Fruit fly (Drosophila melanogaster): ENCODE data around the gene Cpr67Fa1.
A peak's percentile ranks its signal among the peaks of the same experiment; 100 is the strongest.

Gene Cpr67Fa1

DNA sequence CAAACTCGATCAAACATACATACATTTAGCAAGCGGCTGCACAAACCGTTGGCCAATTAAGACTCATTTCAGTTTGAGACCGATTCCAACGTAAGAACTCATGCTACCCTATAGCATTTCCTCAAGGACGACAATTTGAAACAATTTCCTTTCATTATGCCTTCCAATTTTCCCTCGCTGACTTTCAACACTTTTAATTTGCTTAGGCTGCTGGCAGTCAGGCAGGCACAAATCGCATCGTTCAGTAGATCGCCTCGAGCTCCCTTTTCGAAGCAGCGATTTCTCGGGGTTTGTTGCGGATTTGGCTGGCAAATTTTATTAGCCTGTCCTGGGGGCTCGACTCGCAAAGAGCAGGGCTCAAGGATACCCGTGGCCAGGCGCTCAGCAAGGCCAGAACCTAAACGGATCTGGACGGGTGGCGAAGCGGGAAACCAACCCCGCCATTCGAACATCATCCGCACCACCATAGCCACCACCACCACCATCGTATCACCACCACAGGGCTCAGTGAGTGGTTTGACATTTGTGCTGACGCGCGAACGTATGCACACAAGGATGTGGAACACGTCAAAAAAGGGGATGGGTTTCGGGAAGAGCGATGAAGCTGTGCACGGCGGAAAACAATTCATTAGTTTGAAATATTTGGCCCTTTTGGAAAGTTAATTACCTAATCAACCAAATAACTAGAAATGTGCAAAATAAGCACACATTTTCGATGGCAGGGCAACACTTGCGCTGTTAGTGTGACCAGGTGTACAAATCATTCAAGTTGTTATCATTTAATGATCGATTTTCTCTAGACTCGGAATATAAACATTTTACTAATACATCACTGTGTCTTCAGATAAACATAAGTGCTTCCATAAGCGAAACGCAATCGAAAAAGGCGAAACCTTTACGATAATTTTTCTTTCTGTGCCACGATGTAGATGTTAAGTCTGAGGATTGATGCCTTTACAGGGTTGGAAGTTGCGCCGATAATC, 45.0 kb upstream of the Cpr67Fa1 start:
- no peak for TF ChIP-seq dsx (GFP tag; optimal IDR thresholded peaks at IDR 0.05; ENCODE audit: poor library complexity, severe bottlenecking)
- TF ChIP-seq Gug (GFP tag; IDR thresholded peaks at IDR 0.05): no peak
- no peak for TF ChIP-seq spab (GFP tag; optimal IDR thresholded peaks at IDR 0.05)
- peak; percentile 2 for TF ChIP-seq CG10631 (GFP tag; optimal IDR thresholded peaks at IDR 0.05)
- peak; percentile 16 for TF ChIP-seq CG3919 (GFP tag; optimal IDR thresholded peaks at IDR 0.05)
- peak; percentile 30 for TF ChIP-seq Smox (GFP tag; optimal IDR thresholded peaks at IDR 0.05)
- no peak for TF ChIP-seq Ets96B (tag; optimal IDR thresholded peaks at IDR 0.05)
- no peak for TF ChIP-seq salr (GFP tag; optimal IDR thresholded peaks at IDR 0.05)
- TF ChIP-seq Blimp-1 (GFP tag; optimal IDR thresholded peaks at IDR 0.05): no peak
- no peak for TF ChIP-seq CG15336 (GFP tag; IDR thresholded peaks at IDR 0.05)
- TF ChIP-seq Eip93F (GFP tag; optimal IDR thresholded peaks at IDR 0.05): no peak
- no peak for TF ChIP-seq dac (GFP tag; optimal IDR thresholded peaks at IDR 0.05)
- no peak for TF ChIP-seq CG34406 (GFP tag; optimal IDR thresholded peaks at IDR 0.05)
- no peak for TF ChIP-seq fd85E (GFP tag; optimal IDR thresholded peaks at IDR 0.05)
- TF ChIP-seq CG9139 (GFP tag; optimal IDR thresholded peaks at IDR 0.05): no peak
- TF ChIP-seq CG4318 (GFP tag; optimal IDR thresholded peaks at IDR 0.05): no peak
- TF ChIP-seq CG6276 (GFP tag; optimal IDR thresholded peaks at IDR 0.05): no peak
- peak; percentile 19 for TF ChIP-seq pdm3 (GFP tag; optimal IDR thresholded peaks at IDR 0.05)
- no peak for TF ChIP-seq CG16779 (tag; optimal IDR thresholded peaks at IDR 0.05)
- no peak for TF ChIP-seq ss (GFP tag; optimal IDR thresholded peaks at IDR 0.05)
- TF ChIP-seq CG1621 (tag; optimal IDR thresholded peaks at IDR 0.05): no peak
- TF ChIP-seq lz (GFP tag; optimal IDR thresholded peaks at IDR 0.05): peak; percentile 37
- TF ChIP-seq Met (GFP tag; optimal IDR thresholded peaks at IDR 0.05): peak; percentile 46
- peak; percentile 7 for TF ChIP-seq CG8632 (GFP tag; optimal IDR thresholded peaks at IDR 0.05)
- no peak for TF ChIP-seq CG6163 (GFP tag; IDR thresholded peaks at IDR 0.05)
- TF ChIP-seq cyc (GFP tag; optimal IDR thresholded peaks at IDR 0.05): peak; percentile 19
- TF ChIP-seq vri (GFP tag; optimal IDR thresholded peaks at IDR 0.05): no peak
- no peak for TF ChIP-seq CG32006 (GFP tag; optimal IDR thresholded peaks at IDR 0.05)
- TF ChIP-seq CG6808 (GFP tag; optimal IDR thresholded peaks at IDR 0.05): peak; percentile 10
- TF ChIP-seq fkh (GFP tag; optimal IDR thresholded peaks at IDR 0.05): no peak
- no peak for TF ChIP-seq Eip75B (GFP tag; optimal IDR thresholded peaks at IDR 0.05)
- TF ChIP-seq Sox15 (GFP tag; optimal IDR thresholded peaks at IDR 0.05): no peak
- no peak for TF ChIP-seq Hr38 (GFP tag; optimal IDR thresholded peaks at IDR 0.05)
- TF ChIP-seq Hr4 (GFP tag; optimal IDR thresholded peaks at IDR 0.05): no peak
- no peak for TF ChIP-seq CG11294 (GFP tag; IDR thresholded peaks at IDR 0.05)
- peak; percentile 3 for TF ChIP-seq CG10669 (GFP tag; optimal IDR thresholded peaks at IDR 0.05)
- TF ChIP-seq CG3032 (tag; optimal IDR thresholded peaks at IDR 0.05): no peak
- no peak for TF ChIP-seq net (GFP tag; optimal IDR thresholded peaks at IDR 0.05)
- TF ChIP-seq fd59A (GFP tag; optimal IDR thresholded peaks at IDR 0.05): no peak
- TF ChIP-seq Ets21C (GFP tag; optimal IDR thresholded peaks at IDR 0.05): no peak
- TF ChIP-seq Hr39 (GFP tag; optimal IDR thresholded peaks at IDR 0.05): peak; percentile 22
- TF ChIP-seq CG8319 (GFP tag; optimal IDR thresholded peaks at IDR 0.05): no peak
- no peak for TF ChIP-seq Lpt (GFP tag; optimal IDR thresholded peaks at IDR 0.05)
- no peak for TF ChIP-seq CG6854 (GFP tag; optimal IDR thresholded peaks at IDR 0.05)
- TF ChIP-seq Sox14 (GFP tag; optimal IDR thresholded peaks at IDR 0.05): no peak
- no peak for TF ChIP-seq CG11762 (GFP tag; optimal IDR thresholded peaks at IDR 0.05; ENCODE audit: insufficient read depth)
- TF ChIP-seq svp (GFP tag): peak; percentile 81
- peak; percentile 22 for TF ChIP-seq CG6792 (GFP tag; optimal IDR thresholded peaks at IDR 0.05)
- peak; percentile 8 for TF ChIP-seq OdsH (GFP tag; optimal IDR thresholded peaks at IDR 0.05)
- no peak for TF ChIP-seq CG8119 (GFP tag; IDR thresholded peaks at IDR 0.05)

Measured in whole organism, prepupa.